Worm (Caenorhabditis elegans) whole organism, midembryonic: Measurements from ENCODE around the gene C02E7.6.

Experiments
- T22C8.4 ChIP-seq: fragments of 200-800 bp; sonication (Bioruptor generic); IDR thresholded peaks from 2 replicates; pipeline ENCODE4 v1.3.6; 2022; ENCODE audit warnings: missing genetic modification characterization, missing compliant biosample characterization
- cog-1 ChIP-seq: sonication (generic microtip); optimal IDR thresholded peaks from 2 replicates; lab custom pipeline; 2016; ENCODE audit warnings: missing genetic modification characterization, missing compliant biosample characterization
- flt-1 ChIP-seq: fragments of 200-800 bp; sonication (Bioruptor generic); IDR thresholded peaks from 2 replicates; pipeline ENCODE4 v1.3.6; 2022; ENCODE audit warnings: missing genetic modification characterization, missing compliant biosample characterization
- klf-2 ChIP-seq: fragments of 200-800 bp; sonication (Bioruptor generic); conservative IDR thresholded peaks from 2 replicates; pipeline ENCODE4 v1.3.6; 2022; ENCODE audit warnings: missing genetic modification reagents, missing genetic modification characterization, missing compliant biosample characterization
- med-1 ChIP-seq: sonication (generic microtip); optimal IDR thresholded peaks from 2 replicates; lab custom pipeline; 2017; ENCODE audit warnings: missing genetic modification characterization, mild to moderate bottlenecking, missing compliant biosample characterization, antibody characterized with exemption, missing genetic modification reagents; ENCODE audit not compliant: insufficient read depth
- ref-1 ChIP-seq: fragments of 200-800 bp; sonication (Bioruptor generic); conservative IDR thresholded peaks from 2 replicates; pipeline ENCODE4 v1.3.6; 2022; ENCODE audit warnings: missing genetic modification reagents, missing genetic modification characterization, missing compliant biosample characterization
- tab-1 ChIP-seq: fragments of 200-800 bp; sonication (Bioruptor generic); IDR thresholded peaks from 2 replicates; pipeline ENCODE4 v1.3.6; 2022; ENCODE audit warnings: missing genetic modification characterization, missing compliant biosample characterization
- ztf-23 ChIP-seq: fragments of 200-800 bp; sonication (Bioruptor generic); IDR thresholded peaks from 2 replicates; pipeline ENCODE4 v1.3.6; 2022; ENCODE audit warnings: missing genetic modification reagents, missing genetic modification characterization, missing compliant biosample characterization
- ztf-29 ChIP-seq: fragments of 200-800 bp; sonication (Bioruptor generic); IDR thresholded peaks from 2 replicates; pipeline ENCODE4 v1.3.6; 2022; ENCODE audit warnings: missing genetic modification reagents, missing genetic modification characterization, missing compliant biosample characterization

C02E7.6 gene

ce11 chrV:4968775-4969174 is 49.8 kb downstream of the C02E7.6 start:
- TF ChIP-seq cog-1 (tag; lab: Kevin White, UChicago): no peak
- no peak for TF ChIP-seq flt-1 (GFP tag; lab: Robert Waterston, UW)
- no peak for TF ChIP-seq tab-1 (GFP tag; lab: Robert Waterston, UW)
- TF ChIP-seq T22C8.4 (GFP tag; lab: Robert Waterston, UW): no peak
- TF ChIP-seq klf-2 (GFP tag; lab: Robert Waterston, UW): no peak
- no peak for TF ChIP-seq ref-1 (GFP tag; lab: Robert Waterston, UW)
- no peak for TF ChIP-seq med-1 (GFP tag; lab: Kevin White, UChicago)
- no peak for TF ChIP-seq ztf-23
- TF ChIP-seq ztf-29: no peak
